Worm (Caenorhabditis elegans) whole organism, young adult: Measurements from ENCODE around the gene hsd-2.

ENCODE experiments used
- D2030.7 ChIP-seq: fragments of 200-800 bp; sonication (Bioruptor generic); IDR thresholded peaks from 2 replicates; pipeline ENCODE4 v1.3.6; 2022; ENCODE audit warnings: missing genetic modification reagents, missing genetic modification characterization, missing compliant biosample characterization
- ceh-100 ChIP-seq: fragments of 200-800 bp; sonication (Bioruptor generic); IDR thresholded peaks from 2 replicates; pipeline ENCODE4 v1.3.6; 2022; ENCODE audit warnings: missing genetic modification reagents, missing genetic modification characterization, missing compliant biosample characterization
- ceh-91 ChIP-seq: fragments of 200-800 bp; sonication (Bioruptor generic); IDR thresholded peaks from 2 replicates; pipeline ENCODE4 v1.3.6; 2022; ENCODE audit warnings: missing genetic modification reagents, missing genetic modification characterization, missing compliant biosample characterization
- ets-4 ChIP-seq: fragments of 200-800 bp; sonication (Bioruptor generic); optimal IDR thresholded peaks from 2 replicates; lab custom pipeline; 2018; ENCODE audit warnings: mild to moderate bottlenecking, missing genetic modification characterization, missing compliant biosample characterization
- him-1 ChIP-seq: sonication (generic microtip); optimal IDR thresholded peaks from 2 replicates; lab custom pipeline; 2016; ENCODE audit warnings: missing genotype, missing genetic modification reagents, missing genetic modification characterization, missing compliant biosample characterization
- hrde-1 ChIP-seq: sonication (generic microtip); optimal IDR thresholded peaks from 2 replicates; lab custom pipeline; 2016; ENCODE audit warnings: missing genetic modification characterization, mild to moderate bottlenecking, missing compliant biosample characterization, moderate library complexity, missing genotype, missing genetic modification reagents, borderline replicate concordance
- madf-8 ChIP-seq: fragments of 200-800 bp; sonication (Bioruptor generic); conservative IDR thresholded peaks from 2 replicates; pipeline ENCODE4 v1.3.6; 2022; ENCODE audit warnings: missing genetic modification reagents, missing genetic modification characterization, missing compliant biosample characterization
- pha-4 ChIP-seq: fragments of 150-350 bp; sonication (generic microtip); optimal IDR thresholded peaks from 2 replicates; lab custom pipeline; 2014; ENCODE audit warnings: missing biosample characterization, missing genetic modification reagents, missing genetic modification characterization
- snpc-4 ChIP-seq, 5 experiments: fragments of 150-350 bp in 1 of 5; sonication (generic microtip) in 4 of 5; optimal IDR thresholded peaks; 2 replicates each; lab custom pipeline; 2014 to 2018; ENCODE audit warnings: missing genetic modification characterization in 5 of 5, missing biosample characterization in 3 of 5, antibody characterized with exemption in 2 of 5, mild to moderate bottlenecking in 2 of 5, missing compliant biosample characterization in 2 of 5, missing genotype in 2 of 5, moderate library complexity in 2 of 5, missing genetic modification reagents in 1 of 5
- unc-130 ChIP-seq: sonication (generic microtip); optimal IDR thresholded peaks from 2 replicates; lab custom pipeline; 2016; ENCODE audit warnings: missing genetic modification reagents, missing genetic modification characterization, missing compliant biosample characterization
- ztf-26 ChIP-seq: sonication (generic microtip); optimal IDR thresholded peaks from 2 replicates; lab custom pipeline; 2017; ENCODE audit warnings: missing genetic modification characterization, missing compliant biosample characterization

ce11 chrX:4981579-4981978, 23.5 kb upstream of the hsd-2 start:
- TF ChIP-seq him-1, result no peak
- TF ChIP-seq ets-4 (GFP tag; lab: Kevin White, UChicago), result no peak
- TF ChIP-seq snpc-4 (GFP tag; optimal IDR thresholded peaks at IDR 0.05; lab: Kevin White, UChicago), result no peak
- no peak for TF ChIP-seq snpc-4 (tag; optimal IDR thresholded peaks at IDR 0.05; lab: Kevin White, UChicago)
- no peak for TF ChIP-seq ztf-26
- no peak for TF ChIP-seq ceh-100 (GFP tag; lab: Robert Waterston, UW)
- no peak for TF ChIP-seq unc-130 (GFP tag; lab: Kevin White, UChicago)
- TF ChIP-seq pha-4 (tag; lab: Kevin White, UChicago), result no peak
- TF ChIP-seq D2030.7 (GFP tag; lab: Robert Waterston, UW), result no peak
- TF ChIP-seq madf-8 (GFP tag; lab: Robert Waterston, UW), result no peak
- no peak for TF ChIP-seq hrde-1 (tag; lab: Kevin White, UChicago)
- TF ChIP-seq ceh-91 (GFP tag; lab: Robert Waterston, UW), result no peak
